Fruit fly (Drosophila melanogaster): ENCODE measurements around the gene Ge-1.

The Ge-1 gene

DNA sequence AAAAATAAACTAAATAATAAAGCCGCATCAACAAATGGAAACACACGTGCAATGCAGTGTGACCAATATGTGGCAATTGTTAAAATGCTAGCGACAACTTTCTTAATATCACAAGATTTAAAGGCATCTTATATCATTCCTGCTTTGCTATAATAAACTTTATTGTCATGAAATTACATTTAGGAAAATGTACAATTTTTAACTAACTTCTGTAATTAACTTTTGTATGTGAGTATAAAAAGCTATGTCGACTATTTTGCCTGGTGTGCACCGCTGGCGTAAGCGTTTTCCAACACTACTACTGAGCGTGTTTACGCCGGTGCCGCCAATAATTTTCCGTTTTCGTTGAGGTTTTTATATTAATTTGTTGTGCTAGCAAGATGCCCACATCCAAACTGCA, 22.8 kb upstream of the Ge-1 start, which contains the start of the genes Csl4 and Nup160 (continued):
- TF ChIP-seq Hmr (GFP tag; optimal IDR thresholded peaks at IDR 0.05) (no peak), tgo (GFP tag; IDR thresholded peaks at IDR 0.05) (peak; percentile 74), Fer1 (GFP tag; optimal IDR thresholded peaks at IDR 0.05) (peak; percentile 76), CG34422 (GFP tag; IDR thresholded peaks at IDR 0.05) (peak; percentile 90), br (optimal IDR thresholded peaks at IDR 0.05) (no peak), gro (GFP tag; optimal IDR thresholded peaks at IDR 0.05) (peak; percentile 92), CG2678 (tag; optimal IDR thresholded peaks at IDR 0.05) (no peak), Nf-YA (GFP tag; IDR thresholded peaks at IDR 0.05) (peak; percentile 54; the same call in 1 of the 2 replicates), seq (GFP tag; IDR thresholded peaks at IDR 0.05) (peak; percentile 61; the same call in 1 of the 2 replicates), CG15696 (tag; optimal IDR thresholded peaks at IDR 0.05) (peak; percentile 49), CG3838 (GFP tag; optimal IDR thresholded peaks at IDR 0.05) (peak; percentile 6), PHDP (tag; optimal IDR thresholded peaks at IDR 0.05) (peak; percentile 75), toy (GFP tag; IDR thresholded peaks at IDR 0.05) (0 out of 2 replicates have a peak, but pooled peaks have one; percentile 33), sd (tag; optimal IDR thresholded peaks at IDR 0.05) (no peak), vnd (GFP tag; IDR thresholded peaks at IDR 0.05; ENCODE audit: partially characterized antibody) (no peak), abd-A (tag; optimal IDR thresholded peaks at IDR 0.05) (no peak), CG17359 (tag; optimal IDR thresholded peaks at IDR 0.05) (peak; percentile 70), peb (GFP tag; IDR thresholded peaks at IDR 0.05) (no peak; the same call in 1 of the 2 replicates), Pdp1 (GFP tag; optimal IDR thresholded peaks at IDR 0.05) (peak; percentile 83 to 85), CG7556 (GFP tag; optimal IDR thresholded peaks at IDR 0.05) (no peak), pros (GFP tag; optimal IDR thresholded peaks at IDR 0.05) (no peak), ssp (GFP tag; IDR thresholded peaks at IDR 0.05) (peak; percentile 51), Trl (optimal IDR thresholded peaks at IDR 0.05) (no peak), Trl (GFP tag; optimal IDR thresholded peaks at IDR 0.05) (peak; percentile 91), lbe (GFP tag; optimal IDR thresholded peaks at IDR 0.05) (peak; percentile 72), CG12236 (GFP tag; optimal IDR thresholded peaks at IDR 0.05) (peak; percentile 69), bigmax (GFP tag; optimal IDR thresholded peaks at IDR 0.05) (no peak), CG9932 (GFP tag; IDR thresholded peaks at IDR 0.05) (peak; percentile 83), Sox100B (GFP tag; optimal IDR thresholded peaks at IDR 0.05) (no peak), sug (tag; optimal IDR thresholded peaks at IDR 0.05) (no peak), tio (GFP tag; optimal IDR thresholded peaks at IDR 0.05) (no peak), Aef1 (GFP tag; IDR thresholded peaks at IDR 0.05) (peak; percentile 60; the same call in 1 of the 3 replicates), H2.0 (GFP tag; IDR thresholded peaks at IDR 0.05) (peak; percentile 53; the same call in 1 of the 2 replicates), CG2199 (GFP tag; IDR thresholded peaks at IDR 0.05) (no peak), CG8944 (GFP tag; optimal IDR thresholded peaks at IDR 0.05) (peak; percentile 86), nom (GFP tag; optimal IDR thresholded peaks at IDR 0.05) (no peak), fd102C (GFP tag; optimal IDR thresholded peaks at IDR 0.05) (no peak), fd96Cb (tag; optimal IDR thresholded peaks at IDR 0.05) (peak; percentile 44), sob (GFP tag; IDR thresholded peaks at IDR 0.05) (peak; percentile 90), zen2 (GFP tag; IDR thresholded peaks at IDR 0.05; ENCODE audit: partially characterized antibody) (no peak), Scr (GFP tag; IDR thresholded peaks at IDR 0.05; ENCODE audit: partially characterized antibody) (peak; percentile 36), CG12659 (GFP tag; optimal IDR thresholded peaks at IDR 0.05) (peak; percentile 75), CG42726 (GFP tag; IDR thresholded peaks at IDR 0.05; ENCODE audit: partially characterized antibody) (no peak), CG11560 (tag; IDR thresholded peaks at IDR 0.05) (no peak), Elba2 (GFP tag; optimal IDR thresholded peaks at IDR 0.05) (peak; percentile 55), caup (GFP tag; optimal IDR thresholded peaks at IDR 0.05; ENCODE audit: severe bottlenecking) (peak; percentile 74), Sox102F (GFP tag; optimal IDR thresholded peaks at IDR 0.05) (no peak), Meics (GFP tag; optimal IDR thresholded peaks at IDR 0.05) (peak; percentile 61), dmrt11E (tag; optimal IDR thresholded peaks at IDR 0.05) (peak; percentile 64), vvl (GFP tag; IDR thresholded peaks at IDR 0.05) (peak; percentile 87), CG5180 (GFP tag; optimal IDR thresholded peaks at IDR 0.05) (no peak)

Data from whole organism, embryonic.